Fruit fly (Drosophila melanogaster) S2 (cell line): ENCODE measurements around the gene mld.

Experiments used
- CG8478 ChIP-seq: fragments of >200 bp; optimal IDR thresholded peaks from 2 replicates; lab custom pipeline; 2018
- CTCF ChIP-seq, 2 experiments: fragments of >200 bp; optimal IDR thresholded peaks; 2 replicates each; lab custom pipeline; 2018

dm6 chr3R:24590276-24590675 is 4.8 kb downstream of the mld start:
- TF ChIP-seq CTCF (optimal IDR thresholded peaks at IDR 0.05; lab: Kevin White, UChicago): no peak
- TF ChIP-seq CG8478: no peak
